Fruit fly (Drosophila melanogaster): ENCODE results near the gene Inx2.

Gene Inx2

DNA sequence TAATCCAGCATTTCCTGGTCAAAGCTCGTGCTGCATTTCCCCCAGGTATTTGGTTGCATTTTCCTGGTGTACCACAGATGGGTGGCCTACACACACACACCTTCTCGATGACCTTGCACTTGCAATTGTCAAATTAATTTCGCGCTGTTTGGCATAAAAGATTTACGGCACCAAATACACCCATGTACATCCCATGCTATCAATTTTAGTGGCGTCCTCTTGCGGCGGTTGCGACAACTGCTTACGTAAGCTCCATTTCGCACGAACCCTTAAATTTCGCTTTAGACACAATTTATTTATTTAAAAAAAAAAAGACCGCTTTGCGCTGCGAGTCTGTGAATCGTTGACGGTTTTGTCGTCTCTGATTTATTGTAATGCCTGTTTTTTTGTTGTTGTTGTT, 7.0 kb downstream of the Inx2 start:
- TF ChIP-seq Pdp1 (GFP tag; optimal IDR thresholded peaks at IDR 0.05) (peak in 1 of 2 experiments; percentile 36), lbe (GFP tag; optimal IDR thresholded peaks at IDR 0.05) (no peak), CTCF (GFP tag; optimal IDR thresholded peaks at IDR 0.05) (peak; percentile 82), sens (GFP tag) (peak; percentile 35), CG12391 (tag; optimal IDR thresholded peaks at IDR 0.05) (no peak), CG8290 (GFP tag; optimal IDR thresholded peaks at IDR 0.05) (peak; percentile 8), CG8290 (tag; optimal IDR thresholded peaks at IDR 0.05) (no peak)

DNA sequence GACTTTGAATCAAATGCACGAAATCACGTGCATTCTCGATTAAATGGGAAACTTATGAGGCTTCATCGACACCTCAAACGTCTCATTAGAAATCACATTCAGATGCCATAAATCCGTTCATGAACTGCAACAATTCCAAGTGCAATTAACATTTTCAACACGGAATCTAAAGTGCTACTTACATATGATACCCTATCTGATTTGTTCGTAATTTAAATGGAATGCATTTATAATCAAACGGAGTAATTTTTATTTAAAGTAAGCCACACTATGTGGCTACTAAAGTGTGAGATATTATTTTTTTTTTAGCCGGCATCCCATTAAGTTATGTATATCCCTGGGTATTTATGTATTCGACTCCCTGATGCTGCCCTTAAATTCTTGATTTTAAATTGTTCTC, 9.2 kb downstream of the Inx2 start:
- TF ChIP-seq emc (GFP tag; optimal IDR thresholded peaks at IDR 0.05), result no peak
- no peak for TF ChIP-seq CG2875 (GFP tag; optimal IDR thresholded peaks at IDR 0.05)
- TF ChIP-seq CG10979 (tag; optimal IDR thresholded peaks at IDR 0.05), result peak; percentile 2
- TF ChIP-seq Six4 (GFP tag; optimal IDR thresholded peaks at IDR 0.05), result no peak
- TF ChIP-seq sens (GFP tag), result peak; percentile 83
- TF ChIP-seq Ets65A (GFP tag), result no peak
- peak; percentile 5 for TF ChIP-seq gem (tag; optimal IDR thresholded peaks at IDR 0.05)

DNA sequence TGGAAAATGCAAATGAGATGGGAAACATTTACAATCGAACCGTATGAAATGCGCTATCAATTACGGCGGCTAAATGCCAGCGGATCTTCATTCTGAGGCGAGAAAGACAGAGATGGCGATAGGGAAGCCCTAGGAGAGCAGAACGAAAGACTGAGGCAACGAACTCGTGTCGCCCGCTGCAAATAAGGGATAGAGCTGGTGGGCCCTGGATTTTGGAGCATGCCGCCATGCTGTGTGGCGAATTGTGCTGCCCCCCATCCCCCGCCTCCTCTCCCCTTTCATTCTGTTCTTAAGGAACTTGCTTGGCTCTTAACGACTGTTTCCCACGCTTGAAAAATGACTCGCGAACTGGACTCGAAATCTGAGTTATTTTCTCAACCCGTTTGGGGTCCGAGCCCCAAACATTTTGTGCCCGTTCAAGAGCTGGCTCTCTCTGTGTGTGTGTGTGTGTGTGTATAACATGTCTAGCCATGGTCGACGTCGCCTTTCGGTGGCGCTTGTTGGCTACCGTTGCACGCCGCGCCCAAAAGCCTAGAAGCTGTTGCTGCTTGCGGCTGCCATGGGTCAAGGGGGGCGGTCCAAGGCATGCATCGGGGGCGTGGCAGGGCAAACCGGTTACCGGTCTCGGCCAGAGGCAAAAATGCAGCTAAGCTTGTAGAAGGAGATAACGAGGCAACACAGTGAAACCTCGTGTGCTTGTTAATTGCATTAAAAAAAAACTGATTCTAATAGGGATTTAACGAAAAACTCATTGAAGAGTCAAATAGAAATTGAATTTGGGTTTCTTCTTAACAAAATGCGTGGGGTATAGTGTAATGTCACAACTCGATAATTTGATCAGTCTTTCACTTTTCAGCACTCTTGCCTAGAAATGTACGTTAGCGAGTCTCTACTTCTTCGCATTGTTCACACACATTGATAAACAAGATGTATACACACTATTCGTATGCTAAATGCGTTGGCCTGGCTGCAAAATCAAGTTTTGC, 9.9 kb downstream of the Inx2 start:
- no peak for TF ChIP-seq hkb (optimal IDR thresholded peaks at IDR 0.05)
- peak; percentile 40; the same call in 1 of the 2 replicates for TF ChIP-seq hkb (GFP tag; IDR thresholded peaks at IDR 0.05)
- TF ChIP-seq CG17359 (tag; optimal IDR thresholded peaks at IDR 0.05), result peak; percentile 3
- peak; percentile 51; the same call in 1 of the 2 replicates for TF ChIP-seq crol (GFP tag; IDR thresholded peaks at IDR 0.05)
- TF ChIP-seq stc (GFP tag; IDR thresholded peaks at IDR 0.05), result 0 out of 2 replicates have a peak, but pooled peaks have one; percentile 14
- no peak for TF ChIP-seq CG1647 (GFP tag; optimal IDR thresholded peaks at IDR 0.05)
- peak; percentile 54 for TF ChIP-seq sd (tag; optimal IDR thresholded peaks at IDR 0.05)
- peak; percentile 43 for TF ChIP-seq CG11504 (tag; optimal IDR thresholded peaks at IDR 0.05)
- 0 out of 2 replicates have a peak, but pooled peaks have one; percentile 18 for TF ChIP-seq Xrp1 (GFP tag; IDR thresholded peaks at IDR 0.05)
- peak; percentile 41 for TF ChIP-seq gsb-n (tag; optimal IDR thresholded peaks at IDR 0.05)
- peak; percentile 55; the same call in 1 of the 3 replicates for TF ChIP-seq z (GFP tag; IDR thresholded peaks at IDR 0.05)
- TF ChIP-seq chinmo (GFP tag; IDR thresholded peaks at IDR 0.05; ENCODE audit: partially characterized antibody), result no peak
- no peak for TF ChIP-seq org-1 (GFP tag; optimal IDR thresholded peaks at IDR 0.05)
- no peak for TF ChIP-seq slbo (GFP tag; IDR thresholded peaks at IDR 0.05)
- TF ChIP-seq CG13424 (tag; optimal IDR thresholded peaks at IDR 0.05), result peak; percentile 5
- TF ChIP-seq grau (tag; optimal IDR thresholded peaks at IDR 0.05), result peak; percentile 85
- TF ChIP-seq CG7987 (GFP tag; optimal IDR thresholded peaks at IDR 0.05), result no peak
- peak in 1 of 2 experiments; percentile 21 for TF ChIP-seq Hr78 (GFP tag; optimal IDR thresholded peaks at IDR 0.05)
- peak; percentile 34; the same call in 1 of the 2 replicates for TF ChIP-seq CG11247 (GFP tag; IDR thresholded peaks at IDR 0.05)
- TF ChIP-seq CG1603 (tag; optimal IDR thresholded peaks at IDR 0.05), result peak; percentile 8
- 0 out of 2 replicates have a peak, but pooled peaks have one; percentile 13 for TF ChIP-seq Ptx1 (GFP tag; IDR thresholded peaks at IDR 0.05)
- peak; percentile 45 for TF ChIP-seq nom (GFP tag; optimal IDR thresholded peaks at IDR 0.05)
- TF ChIP-seq gem (tag; optimal IDR thresholded peaks at IDR 0.05), result peak; percentile 27
- no peak for TF ChIP-seq CG11696 (GFP tag; IDR thresholded peaks at IDR 0.05)
- TF ChIP-seq sens (GFP tag), result peak; percentile 84
- peak; percentile 54 for TF ChIP-seq CG14441 (GFP tag; IDR thresholded peaks at IDR 0.05)
- 0 out of 3 replicates have a peak, but pooled peaks have one; percentile 19 for TF ChIP-seq ci (GFP tag; IDR thresholded peaks at IDR 0.05)
- peak; percentile 60 for TF ChIP-seq row (GFP tag; IDR thresholded peaks at IDR 0.05)
- TF ChIP-seq Oaz (GFP tag; IDR thresholded peaks at IDR 0.05), result no peak
- no peak for TF ChIP-seq Sox100B (GFP tag; optimal IDR thresholded peaks at IDR 0.05)
- TF ChIP-seq Awh (GFP tag; IDR thresholded peaks at IDR 0.05), result 0 out of 2 replicates have a peak, but pooled peaks have one; percentile 28
- peak in 1 of 2 experiments; percentile 32 for TF ChIP-seq Pdp1 (GFP tag; optimal IDR thresholded peaks at IDR 0.05)
- TF ChIP-seq CG18011 (GFP tag; optimal IDR thresholded peaks at IDR 0.05), result no peak
- 0 out of 3 replicates have a peak, but pooled peaks have one; percentile 9 for TF ChIP-seq CG17361 (GFP tag; IDR thresholded peaks at IDR 0.05)
- TF ChIP-seq phol (tag; optimal IDR thresholded peaks at IDR 0.05), result peak; percentile 15
